Worm (Caenorhabditis elegans) whole organism, L2 larva: ENCODE measurements around the gene C16C8.14.

ENCODE experiments used
- Y55F3AM.14 ChIP-seq: fragments of 200-800 bp; sonication (Bioruptor generic); optimal IDR thresholded peaks from 2 replicates; lab custom pipeline; 2018; ENCODE audit warnings: mild to moderate bottlenecking, missing genetic modification characterization, missing compliant biosample characterization
- ZK546.5 ChIP-seq: sonication (generic microtip); optimal IDR thresholded peaks from 2 replicates; lab custom pipeline; 2017; ENCODE audit warnings: missing biosample characterization, missing genetic modification characterization
- aly-2 ChIP-seq: fragments of 150-350 bp; optimal IDR thresholded peaks from 2 replicates; lab custom pipeline; 2014; ENCODE audit warnings: missing biosample characterization, missing genetic modification characterization
- ama-1 ChIP-seq: fragments of 150-350 bp; optimal IDR thresholded peaks from 2 replicates; lab custom pipeline; 2018; ENCODE audit warnings: inconsistent platforms
- elt-3 ChIP-seq: sonication (generic microtip); optimal IDR thresholded peaks from 2 replicates; lab custom pipeline; 2017; ENCODE audit warnings: missing biosample characterization, missing genetic modification characterization
- lsy-2 ChIP-seq, 2 experiments: fragments of 150-350 bp in 1 of 2; sonication (generic microtip) in 1 of 2; optimal IDR thresholded peaks; 2 replicates each; lab custom pipeline; 2014 to 2017; ENCODE audit warnings: missing biosample characterization in 2 of 2, missing genetic modification characterization in 2 of 2
- nhr-10 ChIP-seq: sonication (generic microtip); optimal IDR thresholded peaks from 2 replicates; lab custom pipeline; 2017; ENCODE audit warnings: missing biosample characterization, missing genetic modification characterization
- nhr-6 ChIP-seq: fragments of 150-350 bp; optimal IDR thresholded peaks from 2 replicates; lab custom pipeline; 2014; ENCODE audit warnings: missing biosample characterization, missing genetic modification characterization
- skn-1 ChIP-seq: sonication (generic microtip); optimal IDR thresholded peaks from 2 replicates; lab custom pipeline; 2017; ENCODE audit warnings: missing biosample characterization, missing genetic modification characterization
- unc-39 ChIP-seq: fragments of 150-350 bp; optimal IDR thresholded peaks from 2 replicates; lab custom pipeline; 2014; ENCODE audit warnings: missing biosample characterization, missing genetic modification characterization
- unc-55 ChIP-seq: fragments of 150-350 bp; sonication (generic microtip); optimal IDR thresholded peaks from 3 replicates; lab custom pipeline; 2014; ENCODE audit warnings: missing biosample characterization, missing genetic modification reagents, missing genetic modification characterization
- unc-62 ChIP-seq: fragments of 150-350 bp; optimal IDR thresholded peaks from 2 replicates; lab custom pipeline; 2014; ENCODE audit warnings: missing biosample characterization, missing genetic modification reagents, missing genetic modification characterization
- zag-1 ChIP-seq: fragments of 150-350 bp; optimal IDR thresholded peaks from 2 replicates; lab custom pipeline; 2014; ENCODE audit warnings: missing biosample characterization, missing genetic modification characterization
- ztf-11 ChIP-seq: sonication (generic microtip); optimal IDR thresholded peaks from 2 replicates; lab custom pipeline; 2017; ENCODE audit warnings: missing biosample characterization, missing genetic modification characterization

- TF ChIP-seq ama-1 (lab: Kevin White, UChicago) (no peak), Y55F3AM.14 (GFP tag; lab: Kevin White, UChicago) (no peak), nhr-6 (tag; lab: Kevin White, UChicago) (no peak), unc-62 (GFP tag; lab: Kevin White, UChicago) (no peak), aly-2 (tag; lab: Kevin White, UChicago) (no peak), elt-3 (no peak), skn-1 (tag; lab: Kevin White, UChicago) (no peak), lsy-2 (tag; optimal IDR thresholded peaks at IDR 0.05; lab: Kevin White, UChicago) (no peak), ZK546.5 (no peak), ztf-11 (no peak), unc-39 (tag; lab: Kevin White, UChicago) (no peak), unc-55 (GFP tag; lab: Kevin White, UChicago) (no peak), nhr-10 (tag; lab: Kevin White, UChicago) (no peak), zag-1 (tag; lab: Kevin White, UChicago) (no peak)
These were observed 22.7 kb downstream of the C16C8.14 start, which contains the start of gene Y49F6B.12 for ce11 chrII:3472316-3472715.
